Fruit fly (Drosophila melanogaster) S2 (cell line): Measurements from ENCODE around the gene CG14329.

ENCODE experiments used
- CG8478 ChIP-seq: fragments of >200 bp; optimal IDR thresholded peaks from 2 replicates; lab custom pipeline; 2018
- CTCF ChIP-seq, 2 experiments: fragments of >200 bp; optimal IDR thresholded peaks; 2 replicates each; lab custom pipeline; 2018

- TF ChIP-seq CG8478 (lab: Kevin White, UChicago) (no peak), CTCF (optimal IDR thresholded peaks at IDR 0.05; lab: Kevin White, UChicago) (no peak)
These were observed 20.4 kb upstream of the CG14329 start for dm6 chr3R:17588805-17589204.
